Worm (Caenorhabditis elegans) whole organism, midembryonic: ENCODE results near the gene F20A1.6.

ENCODE experiments used
- T22C8.4 ChIP-seq: fragments of 200-800 bp; sonication (Bioruptor generic); IDR thresholded peaks from 2 replicates; pipeline ENCODE4 v1.3.6; 2022; ENCODE audit warnings: missing genetic modification characterization, missing compliant biosample characterization
- cog-1 ChIP-seq: sonication (generic microtip); optimal IDR thresholded peaks from 2 replicates; lab custom pipeline; 2016; ENCODE audit warnings: missing genetic modification characterization, missing compliant biosample characterization
- med-1 ChIP-seq: sonication (generic microtip); optimal IDR thresholded peaks from 2 replicates; lab custom pipeline; 2017; ENCODE audit warnings: missing genetic modification characterization, mild to moderate bottlenecking, missing compliant biosample characterization, antibody characterized with exemption, missing genetic modification reagents; ENCODE audit not compliant: insufficient read depth
- ref-1 ChIP-seq: fragments of 200-800 bp; sonication (Bioruptor generic); conservative IDR thresholded peaks from 2 replicates; pipeline ENCODE4 v1.3.6; 2022; ENCODE audit warnings: missing genetic modification reagents, missing genetic modification characterization, missing compliant biosample characterization
- tab-1 ChIP-seq: fragments of 200-800 bp; sonication (Bioruptor generic); IDR thresholded peaks from 2 replicates; pipeline ENCODE4 v1.3.6; 2022; ENCODE audit warnings: missing genetic modification characterization, missing compliant biosample characterization
- ztf-23 ChIP-seq: fragments of 200-800 bp; sonication (Bioruptor generic); IDR thresholded peaks from 2 replicates; pipeline ENCODE4 v1.3.6; 2022; ENCODE audit warnings: missing genetic modification reagents, missing genetic modification characterization, missing compliant biosample characterization
- ztf-29 ChIP-seq: fragments of 200-800 bp; sonication (Bioruptor generic); IDR thresholded peaks from 2 replicates; pipeline ENCODE4 v1.3.6; 2022; ENCODE audit warnings: missing genetic modification reagents, missing genetic modification characterization, missing compliant biosample characterization

DNA sequence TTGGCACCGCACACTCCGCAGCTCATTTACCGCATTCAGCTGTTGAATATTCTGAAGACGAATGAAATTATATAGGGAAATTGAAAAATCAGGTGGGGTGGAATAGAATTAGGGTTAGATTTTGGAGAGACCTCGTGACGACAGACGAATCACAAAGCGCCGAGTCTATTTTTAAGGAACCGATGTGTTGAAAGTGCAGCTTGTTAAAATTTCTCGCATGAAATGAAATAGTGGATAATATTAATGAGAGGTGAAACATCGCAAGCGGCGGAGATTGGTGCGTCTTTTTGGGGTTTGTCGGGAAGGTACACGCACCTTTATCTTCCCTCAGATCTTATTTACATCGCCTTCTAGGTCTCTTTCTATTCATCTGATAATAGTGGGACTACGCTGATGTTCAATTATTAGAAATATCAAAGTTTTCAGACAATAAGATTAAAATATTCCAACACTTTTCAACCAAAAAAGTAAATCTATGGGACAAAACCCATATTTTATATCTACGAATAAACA is 37.3 kb downstream of the F20A1.6 start, which contains the start of gene nhr-140:
- TF ChIP-seq cog-1 (tag; lab: Kevin White, UChicago) (no peak), ztf-23 (GFP tag; lab: Robert Waterston, UW) (no peak), ref-1 (GFP tag; lab: Robert Waterston, UW) (no peak), tab-1 (GFP tag; lab: Robert Waterston, UW) (no peak), ztf-29 (GFP tag; lab: Robert Waterston, UW) (no peak), med-1 (GFP tag; lab: Kevin White, UChicago) (no peak), T22C8.4 (GFP tag; lab: Robert Waterston, UW) (no peak)
